Fruit fly (Drosophila melanogaster) whole organism, embryonic: ENCODE data around the gene CCKLR-17D1.

Source experiments
- Adf1 ChIP-seq: fragments of 200-800 bp; sonication (Bioruptor generic); IDR thresholded peaks from 2 replicates; pipeline ENCODE4 v1.3.6; 2022; ENCODE audit warnings: missing biosample characterization, missing genetic modification characterization
- Blimp-1 ChIP-seq: fragments of 200-800 bp; sonication (Bioruptor generic); optimal IDR thresholded peaks from 3 replicates; lab custom pipeline; 2018; ENCODE audit warnings: missing biosample characterization, missing genetic modification characterization, mild to moderate bottlenecking, moderate library complexity, missing genetic modification reagents
- CG10979 ChIP-seq: fragments of 200-800 bp; sonication (Bioruptor generic); optimal IDR thresholded peaks from 2 replicates; lab custom pipeline; 2018; ENCODE audit warnings: missing biosample characterization, mild to moderate bottlenecking, missing genetic modification characterization, moderate library complexity
- CG11085 ChIP-seq: fragments of 200-800 bp; sonication (Bioruptor generic); IDR thresholded peaks from 2 replicates; pipeline ENCODE4 v1.3.6; 2022; ENCODE audit warnings: missing biosample characterization, missing genetic modification characterization
- CG12219 ChIP-seq: fragments of 200-800 bp; sonication (Bioruptor generic); optimal IDR thresholded peaks from 3 replicates; lab custom pipeline; 2018; ENCODE audit warnings: missing biosample characterization, mild to moderate bottlenecking, missing genetic modification characterization
- CG13287 ChIP-seq: fragments of 200-800 bp; sonication (Bioruptor generic); IDR thresholded peaks from 2 replicates; pipeline ENCODE4 v1.3.6; 2022; ENCODE audit warnings: missing biosample characterization, missing genetic modification characterization; ENCODE audit not compliant: partially characterized antibody
- CG14710 ChIP-seq: fragments of 200-800 bp; sonication (Bioruptor generic); optimal IDR thresholded peaks from 3 replicates; lab custom pipeline; 2019; ENCODE audit warnings: missing biosample characterization, mild to moderate bottlenecking, missing genetic modification characterization, moderate library complexity
- CG14860 ChIP-seq: fragments of 200-800 bp; sonication (Bioruptor generic); IDR thresholded peaks from 3 replicates; pipeline ENCODE4 v1.3.6; 2022; ENCODE audit warnings: missing biosample characterization, missing genetic modification characterization; ENCODE audit not compliant: partially characterized antibody
- CG15011 ChIP-seq: fragments of 200-800 bp; sonication (Bioruptor generic); optimal IDR thresholded peaks from 3 replicates; lab custom pipeline; 2018; ENCODE audit warnings: missing biosample characterization, mild to moderate bottlenecking, missing genetic modification characterization
- CG15073 ChIP-seq: fragments of 200-800 bp; sonication (Bioruptor generic); optimal IDR thresholded peaks from 2 replicates; lab custom pipeline; 2016; ENCODE audit warnings: missing biosample characterization, missing genetic modification characterization
- CG16813 ChIP-seq: fragments of 200-800 bp; sonication (Bioruptor generic); IDR thresholded peaks from 3 replicates; pipeline ENCODE4 v1.3.6; 2022; ENCODE audit warnings: missing biosample characterization, missing genetic modification characterization; ENCODE audit not compliant: partially characterized antibody
- CG17359 ChIP-seq: fragments of 200-800 bp; sonication (Bioruptor generic); optimal IDR thresholded peaks from 3 replicates; lab custom pipeline; 2018; ENCODE audit warnings: missing biosample characterization, mild to moderate bottlenecking, missing genetic modification characterization, moderate library complexity
- CG17361 ChIP-seq: fragments of 200-800 bp; sonication (Bioruptor generic); IDR thresholded peaks from 3 replicates; pipeline ENCODE4 v1.3.6; 2022; ENCODE audit warnings: missing biosample characterization, missing genetic modification characterization
- CG17829 ChIP-seq: fragments of 200-800 bp; optimal IDR thresholded peaks from 2 replicates; lab custom pipeline; 2019; ENCODE audit warnings: missing biosample characterization, mild to moderate bottlenecking, missing genetic modification characterization, moderate library complexity
- CG2712 ChIP-seq: fragments of 200-800 bp; optimal IDR thresholded peaks from 3 replicates; lab custom pipeline; 2019; ENCODE audit warnings: missing biosample characterization, mild to moderate bottlenecking, missing genetic modification characterization, moderate library complexity
- CG34422 ChIP-seq: fragments of 200-800 bp; sonication (Bioruptor generic); IDR thresholded peaks from 3 replicates; pipeline ENCODE4 v1.3.6; 2022; ENCODE audit warnings: missing biosample characterization, missing genetic modification characterization
- CG4282 ChIP-seq: fragments of 200-800 bp; sonication (Bioruptor generic); optimal IDR thresholded peaks from 2 replicates; lab custom pipeline; 2016; ENCODE audit warnings: missing biosample characterization, missing genetic modification characterization
- CG4404 ChIP-seq: fragments of 200-800 bp; sonication (Bioruptor generic); IDR thresholded peaks from 2 replicates; pipeline ENCODE4 v1.3.6; 2022; ENCODE audit warnings: missing biosample characterization, missing genetic modification characterization
- CG7556 ChIP-seq: fragments of 200-800 bp; sonication (Bioruptor generic); optimal IDR thresholded peaks from 2 replicates; lab custom pipeline; 2017; ENCODE audit warnings: missing biosample characterization, mild to moderate bottlenecking, missing genetic modification characterization
- CG8281 ChIP-seq: fragments of 200-800 bp; sonication (Bioruptor generic); optimal IDR thresholded peaks from 2 replicates; lab custom pipeline; 2018; ENCODE audit warnings: missing biosample characterization, mild to moderate bottlenecking, missing genetic modification characterization, moderate library complexity
- CG9797 ChIP-seq: fragments of 200-800 bp; sonication (Bioruptor generic); optimal IDR thresholded peaks from 3 replicates; lab custom pipeline; 2018; ENCODE audit warnings: missing biosample characterization, mild to moderate bottlenecking, missing genetic modification characterization
- HmgZ ChIP-seq: fragments of 200-800 bp; sonication (Bioruptor generic); optimal IDR thresholded peaks from 2 replicates; lab custom pipeline; 2018; ENCODE audit warnings: missing biosample characterization, mild to moderate bottlenecking, missing genetic modification characterization
- Hr3 ChIP-seq: fragments of 200-800 bp; sonication (Bioruptor generic); optimal IDR thresholded peaks from 3 replicates; lab custom pipeline; 2016; ENCODE audit warnings: missing biosample characterization, missing genetic modification characterization
- Kr ChIP-seq: fragments of 200-800 bp; sonication (Bioruptor generic); optimal IDR thresholded peaks from 2 replicates; lab custom pipeline; 2017; ENCODE audit warnings: missing biosample characterization, mild to moderate bottlenecking, missing genetic modification characterization
- Oli ChIP-seq: fragments of 200-800 bp; sonication (Bioruptor generic); optimal IDR thresholded peaks from 2 replicates; lab custom pipeline; 2018; ENCODE audit warnings: missing biosample characterization, mild to moderate bottlenecking, missing genetic modification characterization, moderate library complexity
- Sox102F ChIP-seq: fragments of 200-800 bp; sonication (Bioruptor generic); optimal IDR thresholded peaks from 2 replicates; lab custom pipeline; 2018; ENCODE audit warnings: missing biosample characterization, mild to moderate bottlenecking, missing genetic modification characterization, moderate library complexity
- Spps ChIP-seq: fragments of 200-800 bp; sonication (Bioruptor generic); optimal IDR thresholded peaks from 2 replicates; lab custom pipeline; 2018; ENCODE audit warnings: missing biosample characterization, mild to moderate bottlenecking, missing genetic modification characterization
- ase ChIP-seq: fragments of 200-800 bp; sonication (Bioruptor generic); IDR thresholded peaks from 3 replicates; pipeline ENCODE4 v1.3.6; 2022; ENCODE audit warnings: missing biosample characterization, missing genetic modification characterization
- bab2 ChIP-seq: fragments of 200-800 bp; sonication (Bioruptor generic); optimal IDR thresholded peaks from 2 replicates; lab custom pipeline; 2016; ENCODE audit warnings: missing biosample characterization, missing genetic modification characterization
- cad ChIP-seq: fragments of >200 bp; optimal IDR thresholded peaks from 2 replicates; lab custom pipeline; 2017; ENCODE audit warnings: missing biosample characterization, missing genetic modification characterization
- crol ChIP-seq: fragments of 200-800 bp; sonication (Bioruptor generic); IDR thresholded peaks from 2 replicates; pipeline ENCODE4 v1.3.6; 2022; ENCODE audit warnings: missing biosample characterization, missing genetic modification characterization
- dimm ChIP-seq: fragments of 200-800 bp; sonication (Bioruptor generic); IDR thresholded peaks from 2 replicates; pipeline ENCODE4 v1.3.6; 2022; ENCODE audit warnings: missing biosample characterization, missing genetic modification characterization
- disco-r ChIP-seq: fragments of 200-800 bp; sonication (Bioruptor generic); optimal IDR thresholded peaks from 2 replicates; lab custom pipeline; 2016; ENCODE audit warnings: missing biosample characterization, missing genetic modification characterization
- gfzf ChIP-seq: fragments of 200-800 bp; sonication (Bioruptor generic); optimal IDR thresholded peaks from 2 replicates; lab custom pipeline; 2016; ENCODE audit warnings: missing biosample characterization, mild to moderate bottlenecking, missing genetic modification characterization, moderate library complexity
- jumu ChIP-seq: fragments of 200-800 bp; sonication (Bioruptor generic); optimal IDR thresholded peaks from 3 replicates; lab custom pipeline; 2016; ENCODE audit warnings: missing biosample characterization, missing genetic modification characterization
- kni ChIP-seq: fragments of 200-800 bp; sonication (Bioruptor generic); optimal IDR thresholded peaks from 3 replicates; lab custom pipeline; 2017; ENCODE audit warnings: mild to moderate bottlenecking, missing biosample characterization, missing genetic modification reagents, missing genetic modification characterization
- nau ChIP-seq: fragments of 200-800 bp; sonication (Bioruptor generic); optimal IDR thresholded peaks from 3 replicates; lab custom pipeline; 2017; ENCODE audit warnings: missing biosample characterization, mild to moderate bottlenecking, missing genetic modification characterization, missing genetic modification reagents
- nerfin-2 ChIP-seq: fragments of 200-800 bp; sonication (Bioruptor generic); IDR thresholded peaks from 2 replicates; pipeline ENCODE4 v1.3.6; 2022; ENCODE audit warnings: missing biosample characterization, missing genetic modification characterization; ENCODE audit not compliant: partially characterized antibody
- odd ChIP-seq: fragments of 200-800 bp; sonication (Bioruptor generic); optimal IDR thresholded peaks from 2 replicates; lab custom pipeline; 2017; ENCODE audit warnings: missing biosample characterization, mild to moderate bottlenecking, missing genetic modification characterization
- pfk ChIP-seq: fragments of 200-800 bp; sonication (Bioruptor generic); optimal IDR thresholded peaks from 2 replicates; lab custom pipeline; 2018; ENCODE audit warnings: missing biosample characterization, mild to moderate bottlenecking, missing genetic modification characterization, moderate library complexity
- pho ChIP-seq: fragments of 200-800 bp; sonication (Bioruptor generic); optimal IDR thresholded peaks from 2 replicates; lab custom pipeline; 2016; ENCODE audit warnings: missing biosample characterization, missing genetic modification characterization
- prd ChIP-seq, 3 experiments: fragments of >200 bp in 2 of 3; fragments of 200-800 bp in 1 of 3; sonication (Bioruptor generic) in 1 of 3; optimal IDR thresholded peaks in 2 of 3; IDR thresholded peaks in 1 of 3; 2 replicates in 2 of 3; 3 replicates in 1 of 3; pipeline versions ENCODE4 v1.3.6 to Lab custom; 2017 to 2022; ENCODE audit warnings: missing biosample characterization in 1 of 3, missing genetic modification characterization in 1 of 3
- repo ChIP-seq: fragments of 200-800 bp; sonication (Bioruptor generic); optimal IDR thresholded peaks from 2 replicates; lab custom pipeline; 2016; ENCODE audit warnings: missing biosample characterization, missing genetic modification characterization
- rib ChIP-seq: fragments of 200-800 bp; sonication (Bioruptor generic); IDR thresholded peaks from 2 replicates; pipeline ENCODE4 v1.3.6; 2022; ENCODE audit warnings: missing biosample characterization, missing genetic modification characterization
- row ChIP-seq: fragments of 200-800 bp; sonication (Bioruptor generic); IDR thresholded peaks from 3 replicates; pipeline ENCODE4 v1.3.6; 2022; ENCODE audit warnings: missing biosample characterization, missing genetic modification characterization
- tap ChIP-seq: fragments of 200-800 bp; optimal IDR thresholded peaks from 3 replicates; lab custom pipeline; 2019; ENCODE audit warnings: missing biosample characterization, mild to moderate bottlenecking, missing genetic modification characterization, moderate library complexity
- vvl ChIP-seq: fragments of 200-800 bp; sonication (Bioruptor generic); IDR thresholded peaks from 2 replicates; pipeline ENCODE4 v1.3.6; 2022; ENCODE audit warnings: missing biosample characterization, missing genetic modification characterization
- z ChIP-seq: fragments of 200-800 bp; sonication (Bioruptor generic); IDR thresholded peaks from 3 replicates; pipeline ENCODE4 v1.3.6; 2022; ENCODE audit warnings: missing biosample characterization, missing genetic modification characterization

The CCKLR-17D1 gene

DNA sequence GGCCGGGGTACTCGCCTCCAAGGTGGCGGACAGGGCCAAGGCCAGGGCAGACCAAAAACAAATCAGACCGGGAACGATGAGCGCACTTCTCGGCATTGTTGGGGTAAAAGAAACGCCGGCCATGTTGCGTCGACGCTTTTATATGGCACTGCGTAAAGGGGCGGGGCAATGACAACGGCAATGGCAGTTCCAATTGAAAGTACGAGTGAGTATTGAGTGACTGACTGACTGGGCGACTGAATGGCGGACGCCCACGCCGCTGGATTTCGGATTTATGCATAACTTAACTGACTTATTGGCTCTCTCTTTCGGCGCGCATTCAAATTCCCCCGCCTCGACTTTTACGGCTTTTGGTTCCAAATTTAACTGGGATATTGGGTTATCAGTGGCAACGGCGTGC lies 64.3 kb downstream of the CCKLR-17D1 start, which contains the start of gene CG6696:
Gene CG6696, minus strand, starts transcription at position 101 of the 400 bp plus-strand sequence.
- peak; percentile 77 for TF ChIP-seq CG8281
- TF ChIP-seq kni (GFP tag; lab: Kevin White, UChicago) = peak; percentile 14
- TF ChIP-seq Blimp-1 (GFP tag; lab: Kevin White, UChicago) = peak; percentile 20
- peak; percentile 17; the same call in 1 of the 2 replicates for TF ChIP-seq vvl
- TF ChIP-seq odd = no peak
- peak; percentile 41; the same call in 1 of the 3 replicates for TF ChIP-seq z (GFP tag; lab: Robert Waterston, UW)

DNA sequence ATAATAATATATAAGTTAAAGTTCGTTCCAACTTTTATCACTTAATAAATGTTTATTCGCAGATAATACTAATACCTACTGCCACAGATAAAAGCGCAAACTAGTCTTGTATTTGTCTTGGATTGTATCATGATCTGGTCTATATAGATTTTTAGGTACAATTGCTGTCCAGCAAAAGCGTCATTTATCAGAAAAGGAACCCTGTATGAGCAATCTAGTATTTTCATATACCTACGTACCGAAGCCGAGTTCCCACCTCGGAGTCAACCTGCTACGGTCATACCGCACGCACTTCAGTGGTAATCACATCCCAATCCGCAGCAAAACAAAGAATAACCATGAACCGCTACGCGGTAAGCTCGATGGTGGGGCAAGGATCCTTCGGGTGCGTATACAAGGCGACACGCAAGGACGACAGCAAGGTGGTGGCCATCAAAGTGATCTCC lies 68.8 kb downstream of the CCKLR-17D1 start, which contains the start of gene fu:
Gene fu, plus strand, starts transcription at position 254 of the 446 bp plus-strand sequence.
- TF ChIP-seq pho (GFP tag; lab: Kevin White, UChicago) = no peak
- TF ChIP-seq CG7556 (GFP tag; lab: Kevin White, UChicago) = peak; percentile 27
- no peak for TF ChIP-seq CG14860 (GFP tag; lab: Robert Waterston, UW)
- no peak for TF ChIP-seq CG15011
- no peak for TF ChIP-seq CG11085
- TF ChIP-seq CG14710 (tag; lab: Kevin White, UChicago) = peak; percentile 45
- TF ChIP-seq CG17829 (tag; lab: Kevin White, UChicago) = peak; percentile 22
- no peak for TF ChIP-seq pfk (GFP tag; lab: Kevin White, UChicago)
- TF ChIP-seq CG34422 = peak; percentile 24; the same call in 1 of the 3 replicates
- no peak for TF ChIP-seq rib (GFP tag; lab: Robert Waterston, UW)
- no peak for TF ChIP-seq jumu (GFP tag; lab: Kevin White, UChicago)
- peak; percentile 60 for TF ChIP-seq CG9797
- TF ChIP-seq Spps (tag; lab: Kevin White, UChicago) = no peak
- no peak for TF ChIP-seq CG4282 (GFP tag; lab: Kevin White, UChicago)
- no peak for TF ChIP-seq CG16813 (GFP tag; lab: Robert Waterston, UW)
- TF ChIP-seq CG4404 (GFP tag; lab: Robert Waterston, UW) = no peak
- peak; percentile 2 for TF ChIP-seq Hr3 (GFP tag; lab: Kevin White, UChicago)
- TF ChIP-seq Oli = peak; percentile 4
- TF ChIP-seq CG10979 (tag; lab: Kevin White, UChicago) = peak; percentile 1
- TF ChIP-seq HmgZ (tag; lab: Kevin White, UChicago) = no peak
- TF ChIP-seq CG2712 (tag; lab: Kevin White, UChicago) = peak; percentile 52
- TF ChIP-seq prd (optimal IDR thresholded peaks at IDR 0.05; lab: Kevin White, UChicago) = no peak
- TF ChIP-seq prd (GFP tag; IDR thresholded peaks at IDR 0.05; lab: Robert Waterston, UW) = no peak
- TF ChIP-seq CG17359 (tag; lab: Kevin White, UChicago) = no peak
- TF ChIP-seq Kr (GFP tag; lab: Kevin White, UChicago) = no peak
- peak; percentile 8 for TF ChIP-seq CG12219 (GFP tag; lab: Kevin White, UChicago)
- no peak for TF ChIP-seq nau
- no peak for TF ChIP-seq tap (tag; lab: Kevin White, UChicago)
- no peak for TF ChIP-seq Sox102F
- TF ChIP-seq repo (GFP tag; lab: Kevin White, UChicago) = no peak
- no peak for TF ChIP-seq disco-r (GFP tag; lab: Kevin White, UChicago)
- TF ChIP-seq CG15073 (GFP tag; lab: Kevin White, UChicago) = no peak
- peak; percentile 60 for TF ChIP-seq gfzf (GFP tag; lab: Kevin White, UChicago)
- no peak for TF ChIP-seq ase (GFP tag; lab: Robert Waterston, UW)
- peak; percentile 10; the same call in 1 of the 2 replicates for TF ChIP-seq CG13287 (GFP tag; lab: Robert Waterston, UW)
- peak; percentile 80 for TF ChIP-seq row (GFP tag; lab: Robert Waterston, UW)
- TF ChIP-seq Adf1 (GFP tag; lab: Robert Waterston, UW) = no peak
- no peak for TF ChIP-seq bab2 (GFP tag; lab: Kevin White, UChicago)
- no peak for TF ChIP-seq cad (GFP tag; lab: Kevin White, UChicago)
- no peak for TF ChIP-seq odd
- TF ChIP-seq crol (GFP tag; lab: Robert Waterston, UW) = no peak
- peak; percentile 65; the same call in 2 of the 3 replicates for TF ChIP-seq CG17361 (GFP tag; lab: Robert Waterston, UW)
- no peak for TF ChIP-seq nerfin-2 (GFP tag; lab: Robert Waterston, UW)
- no peak for TF ChIP-seq dimm (GFP tag; lab: Robert Waterston, UW)
